Worm (Caenorhabditis elegans) whole organism, L2 larva: ENCODE data around the gene sra-11.

Experiments
- ama-1 ChIP-seq: fragments of 150-350 bp; optimal IDR thresholded peaks from 2 replicates; lab custom pipeline; 2018; ENCODE audit warnings: inconsistent platforms
- lsy-2 ChIP-seq, 2 experiments: fragments of 150-350 bp in 1 of 2; sonication (generic microtip) in 1 of 2; optimal IDR thresholded peaks; 2 replicates each; lab custom pipeline; 2014 to 2017; ENCODE audit warnings: missing biosample characterization in 2 of 2, missing genetic modification characterization in 2 of 2
- nhr-21 ChIP-seq: fragments of 150-350 bp; optimal IDR thresholded peaks from 2 replicates; lab custom pipeline; 2014; ENCODE audit warnings: missing biosample characterization, missing genetic modification characterization
- nhr-237 ChIP-seq: fragments of 150-350 bp; optimal IDR thresholded peaks from 2 replicates; lab custom pipeline; 2014; ENCODE audit warnings: missing biosample characterization, missing genetic modification characterization

- TF ChIP-seq ama-1 (lab: Kevin White, UChicago), result no peak
- TF ChIP-seq nhr-237 (tag; lab: Kevin White, UChicago), result no peak
- peak; percentile 60 for TF ChIP-seq nhr-21 (tag; lab: Kevin White, UChicago)
- peak; percentile 79 to 95 for TF ChIP-seq lsy-2 (tag; optimal IDR thresholded peaks at IDR 0.05; lab: Kevin White, UChicago)
Measured at ce11 chrII:10872541-10872940, 37.6 kb downstream of the sra-11 start, which contains the start of the genes cyn-4 and copz-1.
